Fruit fly (Drosophila melanogaster) whole organism, embryonic: ENCODE results near the gene nanos.

Source experiments
- Antp ChIP-seq: fragments of 200-800 bp; sonication (Bioruptor generic); optimal IDR thresholded peaks from 3 replicates; lab custom pipeline; 2016; ENCODE audit warnings: missing biosample characterization, missing genetic modification characterization
- Atf6 ChIP-seq: fragments of 200-800 bp; sonication (Bioruptor generic); IDR thresholded peaks from 2 replicates; pipeline ENCODE4 v1.3.6; 2022; ENCODE audit warnings: missing biosample characterization, missing genetic modification characterization
- CG13775 ChIP-seq: fragments of 200-800 bp; sonication (Bioruptor generic); optimal IDR thresholded peaks from 3 replicates; lab custom pipeline; 2017; ENCODE audit warnings: missing biosample characterization, mild to moderate bottlenecking, missing genetic modification characterization
- CG15073 ChIP-seq: fragments of 200-800 bp; sonication (Bioruptor generic); optimal IDR thresholded peaks from 2 replicates; lab custom pipeline; 2016; ENCODE audit warnings: missing biosample characterization, missing genetic modification characterization
- CG1603 ChIP-seq: fragments of 200-800 bp; sonication (Bioruptor generic); optimal IDR thresholded peaks from 2 replicates; lab custom pipeline; 2019; ENCODE audit warnings: missing biosample characterization, mild to moderate bottlenecking, missing genetic modification characterization, moderate library complexity
- CG16815 ChIP-seq: fragments of 200-800 bp; sonication (Bioruptor generic); optimal IDR thresholded peaks from 3 replicates; lab custom pipeline; 2017; ENCODE audit warnings: missing biosample characterization, mild to moderate bottlenecking, missing genetic modification characterization
- CG2120 ChIP-seq: fragments of 200-800 bp; sonication (Bioruptor generic); optimal IDR thresholded peaks from 3 replicates; lab custom pipeline; 2016; ENCODE audit warnings: missing biosample characterization, missing genetic modification characterization
- CG2712 ChIP-seq: fragments of 200-800 bp; optimal IDR thresholded peaks from 3 replicates; lab custom pipeline; 2019; ENCODE audit warnings: missing biosample characterization, mild to moderate bottlenecking, missing genetic modification characterization, moderate library complexity
- CG31388 ChIP-seq: fragments of 200-800 bp; sonication (Bioruptor generic); optimal IDR thresholded peaks from 2 replicates; lab custom pipeline; 2016; ENCODE audit warnings: missing biosample characterization, missing genetic modification characterization
- CG34224 ChIP-seq: fragments of 200-800 bp; sonication (Bioruptor generic); IDR thresholded peaks from 3 replicates; pipeline ENCODE4 v1.3.6; 2022; ENCODE audit warnings: missing biosample characterization, missing genetic modification characterization; ENCODE audit not compliant: partially characterized antibody
- CG3838 ChIP-seq: fragments of 200-800 bp; sonication (Bioruptor generic); optimal IDR thresholded peaks from 3 replicates; lab custom pipeline; 2016; ENCODE audit warnings: missing biosample characterization, missing genetic modification characterization
- CG4730 ChIP-seq: fragments of 200-800 bp; sonication (Bioruptor generic); IDR thresholded peaks from 2 replicates; pipeline ENCODE4 v1.3.6; 2022; ENCODE audit warnings: missing biosample characterization, missing genetic modification characterization
- CG7963 ChIP-seq: fragments of 200-800 bp; sonication (Bioruptor generic); IDR thresholded peaks from 3 replicates; pipeline ENCODE4 v1.3.6; 2022; ENCODE audit warnings: missing biosample characterization, missing genetic modification characterization; ENCODE audit not compliant: partially characterized antibody
- CG9797 ChIP-seq: fragments of 200-800 bp; sonication (Bioruptor generic); optimal IDR thresholded peaks from 3 replicates; lab custom pipeline; 2018; ENCODE audit warnings: missing biosample characterization, mild to moderate bottlenecking, missing genetic modification characterization
- CG9932 ChIP-seq: fragments of 200-800 bp; sonication (Bioruptor generic); IDR thresholded peaks from 2 replicates; pipeline ENCODE4 v1.3.6; 2022; ENCODE audit warnings: missing biosample characterization, missing genetic modification characterization
- Camta ChIP-seq: fragments of 200-800 bp; sonication (Bioruptor generic); optimal IDR thresholded peaks from 2 replicates; lab custom pipeline; 2016; ENCODE audit warnings: missing biosample characterization, missing genetic modification characterization
- D19B ChIP-seq: fragments of 200-800 bp; sonication (Bioruptor generic); optimal IDR thresholded peaks from 2 replicates; lab custom pipeline; 2017; ENCODE audit warnings: missing biosample characterization, mild to moderate bottlenecking, missing genetic modification characterization
- Dfd ChIP-seq, 2 experiments: fragments of >200 bp; optimal IDR thresholded peaks; 2 replicates each; lab custom pipeline; 2017; ENCODE audit warnings: missing biosample characterization in 2 of 2, missing genetic modification characterization in 2 of 2
- Gsc ChIP-seq: fragments of 200-800 bp; sonication (Bioruptor generic); IDR thresholded peaks from 2 replicates; pipeline ENCODE4 v1.3.6; 2022; ENCODE audit warnings: missing biosample characterization, missing genetic modification characterization
- HLH54F ChIP-seq: fragments of 200-800 bp; sonication (Bioruptor generic); optimal IDR thresholded peaks from 3 replicates; lab custom pipeline; 2016; ENCODE audit warnings: missing biosample characterization, missing genetic modification characterization
- Hr3 ChIP-seq: fragments of 200-800 bp; sonication (Bioruptor generic); optimal IDR thresholded peaks from 3 replicates; lab custom pipeline; 2016; ENCODE audit warnings: missing biosample characterization, missing genetic modification characterization
- Hr39 ChIP-seq: fragments of >200 bp; optimal IDR thresholded peaks from 2 replicates; lab custom pipeline; 2017
- Hr51 ChIP-seq, 2 experiments: fragments of 200-800 bp; sonication (Bioruptor generic); optimal IDR thresholded peaks; 2 replicates in 1 of 2; 3 replicates in 1 of 2; lab custom pipeline; 2016 to 2018; ENCODE audit warnings: missing biosample characterization in 2 of 2, missing genetic modification characterization in 2 of 2, mild to moderate bottlenecking in 1 of 2, moderate library complexity in 1 of 2
- Lpt ChIP-seq: fragments of >200 bp; optimal IDR thresholded peaks from 2 replicates; lab custom pipeline; 2018; ENCODE audit warnings: missing biosample characterization, missing genetic modification characterization
- MBD-R2 ChIP-seq: fragments of 200-800 bp; sonication (Bioruptor generic); IDR thresholded peaks from 2 replicates; pipeline ENCODE4 v1.3.6; 2022; ENCODE audit warnings: missing biosample characterization, missing genetic modification characterization
- Pdp1 ChIP-seq, 2 experiments: fragments of 200-800 bp; sonication (Bioruptor generic); optimal IDR thresholded peaks; 3 replicates each; lab custom pipeline; 2016; ENCODE audit warnings: missing biosample characterization in 2 of 2, missing genetic modification characterization in 2 of 2, mild to moderate bottlenecking in 1 of 2, moderate library complexity in 1 of 2
- Six4 ChIP-seq: fragments of 200-800 bp; sonication (Bioruptor generic); optimal IDR thresholded peaks from 2 replicates; lab custom pipeline; 2016; ENCODE audit warnings: missing biosample characterization, missing genetic modification characterization
- Sry-δ ChIP-seq: fragments of 200-800 bp; sonication (Bioruptor generic); optimal IDR thresholded peaks from 2 replicates; lab custom pipeline; 2016; ENCODE audit warnings: missing biosample characterization, missing genetic modification characterization
- TFAM ChIP-seq: fragments of 200-800 bp; sonication (Bioruptor generic); optimal IDR thresholded peaks from 2 replicates; lab custom pipeline; 2017; ENCODE audit warnings: missing biosample characterization, missing genetic modification characterization, inconsistent platforms
- aop ChIP-seq: fragments of 200-800 bp; sonication (Bioruptor generic); IDR thresholded peaks from 2 replicates; pipeline ENCODE4 v1.3.6; 2022; ENCODE audit warnings: missing biosample characterization, missing genetic modification characterization
- bab2 ChIP-seq: fragments of 200-800 bp; sonication (Bioruptor generic); optimal IDR thresholded peaks from 2 replicates; lab custom pipeline; 2016; ENCODE audit warnings: missing biosample characterization, missing genetic modification characterization
- bsh ChIP-seq, 2 experiments: fragments of 200-800 bp; sonication (Bioruptor generic); optimal IDR thresholded peaks; 2 replicates each; lab custom pipeline; 2017 to 2018; ENCODE audit warnings: mild to moderate bottlenecking in 2 of 2, missing biosample characterization in 2 of 2, missing genetic modification characterization in 2 of 2, moderate library complexity in 1 of 2
- corto ChIP-seq: fragments of 200-800 bp; sonication (Bioruptor generic); optimal IDR thresholded peaks from 2 replicates; lab custom pipeline; 2016; ENCODE audit warnings: missing biosample characterization, mild to moderate bottlenecking, missing genetic modification characterization, moderate library complexity
- dati ChIP-seq: fragments of 200-800 bp; sonication (Bioruptor generic); IDR thresholded peaks from 2 replicates; pipeline ENCODE4 v1.3.6; 2022; ENCODE audit warnings: missing biosample characterization, missing genetic modification characterization
- exex ChIP-seq: fragments of 200-800 bp; sonication (Bioruptor generic); optimal IDR thresholded peaks from 4 replicates; lab custom pipeline; 2018; ENCODE audit warnings: missing biosample characterization, mild to moderate bottlenecking, missing genetic modification characterization, moderate library complexity
- fd3F ChIP-seq: fragments of 200-800 bp; sonication (Bioruptor generic); optimal IDR thresholded peaks from 2 replicates; lab custom pipeline; 2018; ENCODE audit warnings: missing biosample characterization, mild to moderate bottlenecking, missing genetic modification characterization, moderate library complexity
- gsb-n ChIP-seq: fragments of 200-800 bp; sonication (Bioruptor generic); optimal IDR thresholded peaks from 3 replicates; lab custom pipeline; 2018; ENCODE audit warnings: missing biosample characterization, mild to moderate bottlenecking, missing genetic modification characterization
- insv ChIP-seq, 2 experiments: fragments of 200-800 bp; sonication (Bioruptor generic); optimal IDR thresholded peaks; 3 replicates each; lab custom pipeline; 2016 to 2018; ENCODE audit warnings: missing biosample characterization in 2 of 2, missing genetic modification characterization in 2 of 2
- lola ChIP-seq, 3 experiments: fragments of >200 bp in 2 of 3; fragments of 200-800 bp in 1 of 3; sonication (Bioruptor generic) in 1 of 3; optimal IDR thresholded peaks; 2 replicates each; lab custom pipeline; 2017 to 2019; ENCODE audit warnings: missing biosample characterization in 3 of 3, missing genetic modification characterization in 3 of 3, mild to moderate bottlenecking in 1 of 3, moderate library complexity in 1 of 3
- onecut ChIP-seq: fragments of 200-800 bp; sonication (Bioruptor generic); IDR thresholded peaks from 2 replicates; pipeline ENCODE4 v1.3.6; 2022; ENCODE audit warnings: missing biosample characterization, missing genetic modification characterization
- otp ChIP-seq: fragments of 200-800 bp; sonication (Bioruptor generic); IDR thresholded peaks from 3 replicates; pipeline ENCODE4, ENCODE4 v1.3.6; 2022; ENCODE audit warnings: missing biosample characterization, missing genetic modification characterization
- pho ChIP-seq: fragments of 200-800 bp; sonication (Bioruptor generic); optimal IDR thresholded peaks from 2 replicates; lab custom pipeline; 2016; ENCODE audit warnings: missing biosample characterization, missing genetic modification characterization
- pita ChIP-seq: fragments of 200-800 bp; sonication (Bioruptor generic); optimal IDR thresholded peaks from 2 replicates; lab custom pipeline; 2017; ENCODE audit warnings: missing biosample characterization, mild to moderate bottlenecking, missing genetic modification characterization
- psq ChIP-seq: fragments of 200-800 bp; sonication (Bioruptor generic); optimal IDR thresholded peaks from 2 replicates; lab custom pipeline; 2017; ENCODE audit warnings: missing biosample characterization, missing genetic modification characterization
- slou ChIP-seq: fragments of 200-800 bp; sonication (Bioruptor generic); optimal IDR thresholded peaks from 3 replicates; lab custom pipeline; 2016; ENCODE audit warnings: missing biosample characterization, missing genetic modification characterization
- trem ChIP-seq: fragments of 200-800 bp; optimal IDR thresholded peaks from 3 replicates; lab custom pipeline; 2019; ENCODE audit warnings: missing biosample characterization, mild to moderate bottlenecking, missing genetic modification characterization, moderate library complexity
- trh ChIP-seq: fragments of 200-800 bp; sonication (Bioruptor generic); optimal IDR thresholded peaks from 2 replicates; lab custom pipeline; 2016; ENCODE audit warnings: missing biosample characterization, missing genetic modification characterization
- wdn ChIP-seq: fragments of 200-800 bp; sonication (Bioruptor generic); IDR thresholded peaks from 2 replicates; pipeline ENCODE4 v1.3.6; 2022; ENCODE audit warnings: missing biosample characterization, missing genetic modification characterization
- zen ChIP-seq: fragments of 200-800 bp; sonication (Bioruptor generic); optimal IDR thresholded peaks from 3 replicates; lab custom pipeline; 2018; ENCODE audit warnings: missing biosample characterization, mild to moderate bottlenecking, missing genetic modification characterization, moderate library complexity
- zfh1 ChIP-seq: fragments of 200-800 bp; sonication (Bioruptor generic); IDR thresholded peaks from 3 replicates; pipeline ENCODE4 v1.3.6; 2022; ENCODE audit warnings: missing biosample characterization, missing genetic modification characterization

Gene nanos

dm6 chr3R:19165620-19166055 lies 8.6 kb downstream of the nanos start (continued):
- peak; percentile 5 for TF ChIP-seq CG2712
- TF ChIP-seq MBD-R2 (GFP tag; lab: Robert Waterston, UW), result no peak
- TF ChIP-seq slou (GFP tag; lab: Kevin White, UChicago), result no peak
- TF ChIP-seq lola (GFP tag; optimal IDR thresholded peaks at IDR 0.05; lab: Kevin White, UChicago), result no peak
- no peak for TF ChIP-seq Dfd (GFP tag; optimal IDR thresholded peaks at IDR 0.05; lab: Kevin White, UChicago)
- TF ChIP-seq pita (GFP tag; lab: Kevin White, UChicago), result no peak
- no peak for TF ChIP-seq CG1603
- TF ChIP-seq Lpt, result no peak
- TF ChIP-seq bab2 (GFP tag; lab: Kevin White, UChicago), result no peak
- no peak for TF ChIP-seq trem (tag; lab: Kevin White, UChicago)
- no peak for TF ChIP-seq zfh1 (GFP tag; lab: Robert Waterston, UW)
- TF ChIP-seq CG4730 (GFP tag; lab: Robert Waterston, UW), result no peak
- no peak for TF ChIP-seq D19B (GFP tag; lab: Kevin White, UChicago)
- TF ChIP-seq Hr51 (GFP tag; optimal IDR thresholded peaks at IDR 0.05; lab: Kevin White, UChicago), result no peak
- TF ChIP-seq corto (GFP tag; lab: Kevin White, UChicago), result peak; percentile 53
- TF ChIP-seq Hr3 (GFP tag; lab: Kevin White, UChicago), result no peak
- TF ChIP-seq wdn (GFP tag; lab: Robert Waterston, UW), result no peak
- no peak for TF ChIP-seq CG9932 (GFP tag; lab: Robert Waterston, UW)
- TF ChIP-seq CG31388 (GFP tag; lab: Kevin White, UChicago), result no peak
- TF ChIP-seq aop (GFP tag; lab: Robert Waterston, UW), result no peak
- TF ChIP-seq TFAM (GFP tag; lab: Kevin White, UChicago), result no peak
- peak; percentile 42; the same call in 2 of the 3 replicates for TF ChIP-seq CG34224 (GFP tag; lab: Robert Waterston, UW)
- TF ChIP-seq, all 482 proteins: peak for 33

dm6 chr3R:19166077-19166778 lies 9.2 kb downstream of the nanos start:
- TF ChIP-seq Sry-δ (GFP tag; lab: Kevin White, UChicago) (no peak), zen (no peak), Six4 (GFP tag; lab: Kevin White, UChicago) (no peak), onecut (no peak), Atf6 (GFP tag; lab: Robert Waterston, UW) (no peak), CG16815 (no peak), CG2120 (peak; percentile 31), Gsc (no peak), bsh (GFP tag; optimal IDR thresholded peaks at IDR 0.05; lab: Kevin White, UChicago) (no peak), pho (GFP tag; lab: Kevin White, UChicago) (peak; percentile 39), CG13775 (GFP tag; lab: Kevin White, UChicago) (peak; percentile 0), Hr39 (lab: Kevin White, UChicago) (no peak), fd3F (no peak), CG7963 (GFP tag; lab: Robert Waterston, UW) (no peak), otp (GFP tag; lab: Robert Waterston, UW) (no peak), exex (tag; lab: Kevin White, UChicago) (no peak), zfh1 (GFP tag; lab: Robert Waterston, UW) (no peak), CG3838 (GFP tag; lab: Kevin White, UChicago) (no peak), HLH54F (GFP tag; lab: Kevin White, UChicago) (no peak), insv (GFP tag; optimal IDR thresholded peaks at IDR 0.05; lab: Kevin White, UChicago) (no peak), dati (GFP tag; lab: Robert Waterston, UW) (no peak), psq (GFP tag; lab: Kevin White, UChicago) (peak; percentile 32), gsb-n (tag; lab: Kevin White, UChicago) (peak; percentile 1), Pdp1 (GFP tag; optimal IDR thresholded peaks at IDR 0.05; lab: Kevin White, UChicago) (peak in 1 of 2 experiments; percentile 37), Antp (GFP tag; lab: Kevin White, UChicago) (no peak), CG9797 (no peak), Camta (no peak), trh (no peak), CG15073 (GFP tag; lab: Kevin White, UChicago) (no peak)
